Worm (Caenorhabditis elegans): ENCODE data around the gene F14H3.3.

Gene F14H3.3

DNA sequence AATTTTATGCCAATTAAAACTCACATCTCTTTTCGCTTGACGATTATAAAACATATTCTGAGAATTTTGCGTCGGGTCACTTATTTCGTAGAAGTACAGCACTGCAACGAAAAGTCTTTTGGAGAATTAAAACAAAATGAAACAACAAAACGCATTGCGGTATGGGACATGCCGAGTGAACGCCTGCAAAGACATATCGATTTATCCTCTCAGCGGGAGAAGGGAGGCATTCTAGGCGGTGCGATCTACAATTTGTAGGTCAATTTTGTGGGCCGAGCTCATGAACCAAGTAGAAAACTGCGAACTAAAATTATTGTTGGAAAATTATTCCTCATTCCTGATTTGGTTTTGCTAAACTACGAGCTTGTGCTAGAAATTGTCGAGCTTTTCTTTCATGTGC is at the start of gene F14H3.3:
Gene F14H3.3 (minus strand): TSS at position 101 of the 400 bp plus-strand sequence.
- TF ChIP-seq snpc-4 (tag; optimal IDR thresholded peaks at IDR 0.05) (no peak), lsy-2 (tag; optimal IDR thresholded peaks at IDR 0.05) (no peak), alr-1 (tag; optimal IDR thresholded peaks at IDR 0.05) (no peak), lin-13 (GFP tag; optimal IDR thresholded peaks at IDR 0.05) (no peak), lin-39 (tag; optimal IDR thresholded peaks at IDR 0.05) (no peak), peb-1 (tag; optimal IDR thresholded peaks at IDR 0.05) (no peak), gmeb-1 (tag; optimal IDR thresholded peaks at IDR 0.05) (no peak), ceh-16 (tag; optimal IDR thresholded peaks at IDR 0.05) (no peak), elt-1 (tag; optimal IDR thresholded peaks at IDR 0.05) (no peak), F13H6.1 (tag; optimal IDR thresholded peaks at IDR 0.05) (no peak), nhr-12 (tag; optimal IDR thresholded peaks at IDR 0.05) (no peak), C34F6.9 (tag; optimal IDR thresholded peaks at IDR 0.05) (no peak), ceh-82 (tag; optimal IDR thresholded peaks at IDR 0.05) (no peak)

ce11 chrV:16100103-16100730 is 46.9 kb upstream of the F14H3.3 start, which contains the start of gene cth-1:
Gene cth-1 (plus strand): TSS chrV:16100680.
- TF ChIP-seq sma-9 (GFP tag; optimal IDR thresholded peaks at IDR 0.05), result peak; percentile 84
- no peak for TF ChIP-seq sma-9 (tag; optimal IDR thresholded peaks at IDR 0.05)
- no peak for TF ChIP-seq elt-1 (tag; optimal IDR thresholded peaks at IDR 0.05)
- TF ChIP-seq fos-1 (tag; optimal IDR thresholded peaks at IDR 0.05), result peak; percentile 37
- no peak for TF ChIP-seq ztf-11 (tag; optimal IDR thresholded peaks at IDR 0.05)

ce11 chrV:16099441-16099840 is 46.2 kb upstream of the F14H3.3 start, which contains the start of gene str-7:
Gene str-7 (minus strand): TSS chrV:16099541.
- TF ChIP-seq dmd-4 (tag; optimal IDR thresholded peaks at IDR 0.05) (no peak), lin-13 (GFP tag; optimal IDR thresholded peaks at IDR 0.05) (no peak), nhr-12 (tag; optimal IDR thresholded peaks at IDR 0.05) (no peak), nhr-25 (tag; optimal IDR thresholded peaks at IDR 0.05) (no peak), C34F6.9 (tag; optimal IDR thresholded peaks at IDR 0.05) (no peak), zag-1 (tag; optimal IDR thresholded peaks at IDR 0.05) (no peak), R02D3.7 (tag; optimal IDR thresholded peaks at IDR 0.05) (no peak), unc-62 (GFP tag; optimal IDR thresholded peaks at IDR 0.05) (no peak), blmp-1 (tag; optimal IDR thresholded peaks at IDR 0.05; ENCODE audit: insufficient read depth) (no peak), nhr-77 (tag; optimal IDR thresholded peaks at IDR 0.05) (no peak)

DNA sequence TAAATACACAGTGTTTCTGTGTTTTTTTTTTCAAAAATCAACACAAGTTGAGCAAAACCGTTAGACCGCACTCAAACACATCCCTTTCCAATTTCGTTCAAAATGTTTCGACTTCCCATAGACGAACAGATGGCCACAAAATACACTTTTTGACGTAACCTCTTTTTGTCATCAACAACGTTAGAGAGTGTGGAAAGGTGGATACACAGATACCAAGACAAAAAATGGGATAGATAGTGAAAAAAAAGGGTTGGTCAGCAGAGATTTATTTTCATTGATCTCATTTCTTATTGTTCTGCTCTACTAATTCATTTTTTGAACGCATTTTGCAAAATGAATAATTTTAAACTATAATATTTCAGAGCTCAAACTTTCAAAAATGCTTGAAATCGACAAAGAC is 41.6 kb upstream of the F14H3.3 start:
- TF ChIP-seq R02D3.7 (tag; optimal IDR thresholded peaks at IDR 0.05), result no peak
- no peak for TF ChIP-seq sma-3 (GFP tag; optimal IDR thresholded peaks at IDR 0.05)
- peak; percentile 47 for TF ChIP-seq nhr-129 (tag; optimal IDR thresholded peaks at IDR 0.05)
- TF ChIP-seq gmeb-1 (tag; optimal IDR thresholded peaks at IDR 0.05), result no peak
- no peak for TF ChIP-seq unc-55 (GFP tag; optimal IDR thresholded peaks at IDR 0.05)
- peak; percentile 57 for TF ChIP-seq sma-9 (GFP tag; optimal IDR thresholded peaks at IDR 0.05)
- TF ChIP-seq sma-9 (tag; optimal IDR thresholded peaks at IDR 0.05), result no peak
- TF ChIP-seq nhr-10 (tag; optimal IDR thresholded peaks at IDR 0.05), result no peak
- peak; percentile 26 for TF ChIP-seq fos-1 (tag; optimal IDR thresholded peaks at IDR 0.05)
- TF ChIP-seq aly-2 (tag; optimal IDR thresholded peaks at IDR 0.05), result no peak

DNA sequence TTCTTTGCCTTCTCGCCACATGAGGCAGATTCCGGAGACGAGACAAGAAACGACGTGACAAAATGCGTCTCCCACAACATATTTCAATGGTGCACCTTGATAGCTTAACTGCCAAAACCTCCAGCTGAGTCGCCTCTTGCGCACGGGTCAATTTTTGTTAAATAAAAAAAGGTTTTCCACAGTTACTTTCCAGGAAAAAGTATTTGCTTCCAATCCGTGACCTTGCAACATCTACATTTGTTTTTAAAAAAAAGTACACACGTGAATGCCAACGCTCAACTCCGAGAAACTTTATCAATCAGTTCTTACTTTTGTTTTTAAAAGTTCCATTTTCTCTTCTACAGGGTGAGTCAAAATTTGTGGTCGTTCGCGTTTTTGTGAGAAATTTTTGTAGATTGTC is 41.0 kb upstream of the F14H3.3 start, which contains the start of gene F22B8.7:
Gene F22B8.7 (plus strand): TSS at position 301 of the 400 bp plus-strand sequence.
- TF ChIP-seq blmp-1 (tag; optimal IDR thresholded peaks at IDR 0.05; ENCODE audit: insufficient read depth) (no peak), C34F6.9 (tag; optimal IDR thresholded peaks at IDR 0.05) (no peak), lin-39 (tag; optimal IDR thresholded peaks at IDR 0.05) (no peak), sma-3 (GFP tag; optimal IDR thresholded peaks at IDR 0.05) (no peak), dmd-4 (tag; optimal IDR thresholded peaks at IDR 0.05) (no peak), nhr-21 (tag; optimal IDR thresholded peaks at IDR 0.05) (no peak), unc-39 (tag; optimal IDR thresholded peaks at IDR 0.05) (no peak), mdl-1 (tag; optimal IDR thresholded peaks at IDR 0.05) (no peak), crh-2 (tag; optimal IDR thresholded peaks at IDR 0.05) (no peak), gmeb-1 (tag; optimal IDR thresholded peaks at IDR 0.05) (no peak), R02D3.7 (tag; optimal IDR thresholded peaks at IDR 0.05) (no peak), unc-62 (GFP tag; optimal IDR thresholded peaks at IDR 0.05) (no peak), fos-1 (tag; optimal IDR thresholded peaks at IDR 0.05) (no peak)
